Fruit fly (Drosophila melanogaster) whole organism: ENCODE results near the gene CG13857.

Source experiments
- CG8478 ChIP-seq: fragments of >200 bp; optimal IDR thresholded peaks from 2 replicates; lab custom pipeline; 2018; ENCODE audit warnings: inconsistent platforms
- Dll ChIP-seq: fragments of >200 bp; optimal IDR thresholded peaks from 2 replicates; lab custom pipeline; 2017
- EcR ChIP-seq, 2 experiments: fragments of >200 bp; optimal IDR thresholded peaks; 2 replicates each; lab custom pipeline; 2017; ENCODE audit warnings: missing biosample characterization in 2 of 2, missing genetic modification characterization in 2 of 2, missing genetic modification reagents in 2 of 2
- pan ChIP-seq: fragments of >200 bp; optimal IDR thresholded peaks from 2 replicates; lab custom pipeline; 2017
- psq ChIP-seq: fragments of >200 bp; optimal IDR thresholded peaks from 2 replicates; lab custom pipeline; 2017
- usp ChIP-seq: fragments of >200 bp; optimal IDR thresholded peaks from 2 replicates; lab custom pipeline; 2017; ENCODE audit warnings: missing biosample characterization, missing genetic modification characterization, mixed read lengths

The CG13857 gene

DNA sequence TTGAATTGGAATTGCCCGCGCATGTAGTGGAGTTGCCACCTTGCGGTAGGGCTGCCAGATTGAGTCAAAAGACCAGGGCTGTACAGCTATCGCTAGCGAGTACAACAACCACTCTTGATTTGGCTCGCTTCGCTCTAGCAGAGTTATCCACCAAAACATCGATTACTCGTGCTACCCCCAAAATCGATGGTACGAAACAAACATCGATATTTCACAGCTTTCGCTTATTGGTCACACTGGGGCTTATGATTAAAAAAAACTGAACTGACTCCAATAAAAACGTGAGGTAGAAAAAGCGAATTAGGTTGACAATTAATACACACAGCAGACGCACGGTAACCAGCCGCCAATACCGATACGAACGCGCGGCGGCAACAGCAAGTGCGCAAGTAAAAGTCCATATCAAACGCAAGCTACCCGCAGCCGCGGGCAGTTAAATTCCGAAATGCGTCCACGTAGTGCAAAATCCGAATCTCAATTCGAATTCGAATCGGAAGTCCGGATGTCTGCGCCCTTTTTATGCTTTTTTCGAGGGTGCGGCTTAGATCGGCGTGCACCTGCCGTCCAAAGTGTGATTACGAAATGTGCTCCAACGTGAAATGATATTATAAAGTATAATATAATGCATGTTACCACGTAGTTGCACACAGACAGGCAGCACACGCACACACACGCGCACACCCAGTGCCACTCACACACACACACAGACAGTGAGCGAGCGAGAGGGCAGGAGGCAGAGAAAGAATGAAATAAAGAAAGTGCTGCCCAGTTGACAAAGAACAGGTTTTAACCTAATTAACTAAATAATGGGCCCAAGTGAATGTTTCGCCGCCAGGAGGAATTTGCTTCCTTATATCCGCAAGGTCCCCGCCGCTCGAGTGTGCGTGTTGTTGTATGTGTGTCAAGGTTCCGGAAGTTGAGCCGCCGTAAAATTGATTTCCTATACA lies 37.2 kb downstream of the CG13857 start, which contains the start of gene Sar1:
TSS of gene Sar1 (plus strand) at position 222 of the 947 bp plus-strand sequence.
- TF ChIP-seq pan (lab: Kevin White, UChicago) (no peak), psq (lab: Kevin White, UChicago) (no peak)

dm6 chr3R:22351396-22351795 lies 42.5 kb downstream of the CG13857 start, which contains the start of gene rdhB:
Gene rdhB, plus strand, starts transcription at chr3R:22351696.
- no peak for TF ChIP-seq pan (lab: Kevin White, UChicago)
- TF ChIP-seq EcR (GFP tag; optimal IDR thresholded peaks at IDR 0.05; lab: Kevin White, UChicago), result peak in 1 of 2 experiments; percentile 29
- TF ChIP-seq psq (lab: Kevin White, UChicago), result no peak
- no peak for TF ChIP-seq Dll (lab: Kevin White, UChicago)
- TF ChIP-seq CG8478, result no peak

- TF ChIP-seq psq (lab: Kevin White, UChicago) (no peak), pan (lab: Kevin White, UChicago) (no peak), usp (GFP tag; lab: Kevin White, UChicago) (no peak), Dll (lab: Kevin White, UChicago) (no peak), EcR (GFP tag; optimal IDR thresholded peaks at IDR 0.05; lab: Kevin White, UChicago) (no peak), CG8478 (no peak)
Measured at dm6 chr3R:22342708-22343107, 51.2 kb downstream of the CG13857 start.
